Worm (Caenorhabditis elegans) whole organism, mixed stage, embryonic: Measurements from ENCODE around the gene F17C8.7.

ENCODE experiments used
- lin-13 ChIP-seq: fragments of 150-350 bp; optimal IDR thresholded peaks from 2 replicates; lab custom pipeline; 2014; ENCODE audit warnings: missing biosample characterization, missing genetic modification characterization
- lsy-2 ChIP-seq: fragments of 150-350 bp; optimal IDR thresholded peaks from 2 replicates; lab custom pipeline; 2014; ENCODE audit warnings: missing biosample characterization, missing genetic modification characterization
- mab-5 ChIP-seq: fragments of 150-350 bp; optimal IDR thresholded peaks from 2 replicates; lab custom pipeline; 2014; ENCODE audit warnings: missing biosample characterization, missing genetic modification characterization

DNA sequence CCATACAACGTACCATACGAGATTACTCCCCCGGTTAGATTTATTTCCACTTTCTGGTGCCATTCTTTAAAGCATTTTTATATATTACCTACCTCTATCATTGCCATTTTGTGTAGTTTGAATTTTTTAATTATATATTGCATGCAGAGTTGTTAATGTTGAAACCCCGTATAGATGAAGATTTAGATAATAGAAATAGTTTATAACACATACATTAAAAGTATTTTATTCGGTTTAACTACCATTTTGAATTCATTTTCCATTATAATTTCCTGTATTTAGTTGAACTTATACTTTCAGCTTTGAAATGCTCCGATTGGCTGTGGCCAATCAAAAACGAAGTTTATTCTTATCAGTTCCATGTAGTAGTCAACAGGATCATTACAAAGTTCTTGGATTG is 37.7 kb upstream of the F17C8.7 start, which contains the start of gene dnj-18:
- TF ChIP-seq lin-13 (tag; lab: Kevin White, UChicago), result no peak
- TF ChIP-seq mab-5 (tag; lab: Kevin White, UChicago), result no peak
- TF ChIP-seq lsy-2 (tag; lab: Kevin White, UChicago), result no peak
